Worm (Caenorhabditis elegans) whole organism, dauer: ENCODE data around the gene gon-1.

Experiments
- unc-62 ChIP-seq: sonication (generic microtip); optimal IDR thresholded peaks from 2 replicates; lab custom pipeline; 2017; ENCODE audit warnings: missing biosample characterization, missing genetic modification reagents, missing genetic modification characterization

gon-1 gene

DNA sequence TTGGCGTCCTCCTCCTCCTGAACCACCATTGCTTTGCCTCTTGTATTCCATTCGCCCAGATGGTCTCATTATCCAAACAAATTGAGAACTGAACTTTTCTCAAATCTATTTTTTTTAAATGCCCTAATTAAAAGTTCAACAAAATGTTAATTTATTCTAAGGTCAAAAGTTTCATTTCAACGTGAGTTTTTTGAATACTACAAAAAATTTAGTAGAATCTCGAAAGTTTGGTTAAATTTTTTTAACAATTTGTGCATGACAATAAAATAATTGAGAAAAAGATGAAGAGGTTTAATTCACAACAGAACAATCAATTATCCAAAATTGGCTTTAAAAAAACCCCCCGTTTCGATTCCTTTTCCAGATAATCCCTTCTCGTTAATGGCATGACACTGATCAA, 61.3 kb downstream of the gon-1 start, which contains the start of gene F32B6.4:
Gene F32B6.4 (minus strand): TSS at position 101 of the 400 bp plus-strand sequence.
- TF ChIP-seq unc-62: no peak

DNA sequence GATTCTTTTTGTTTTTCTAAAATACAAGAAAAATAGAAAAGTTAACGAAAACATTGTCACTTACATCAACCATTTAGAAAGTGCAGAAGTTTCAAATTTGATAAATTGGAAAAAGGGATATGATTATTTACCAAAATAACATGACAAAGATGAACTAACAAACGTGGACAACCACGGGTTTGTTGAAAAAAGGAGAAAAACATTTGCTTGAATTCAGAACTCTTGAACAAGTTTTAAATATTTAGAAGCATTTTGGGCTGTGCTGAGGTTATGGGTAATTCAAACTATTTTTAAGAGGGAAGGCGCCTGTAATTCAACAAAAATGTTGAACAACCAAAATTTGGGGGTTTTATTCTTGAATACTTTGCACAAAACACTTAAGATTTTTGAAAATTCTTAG, 63.4 kb downstream of the gon-1 start, which contains the start of gene ttbk-3:
Gene ttbk-3 (minus strand): TSS at position 101 of the 400 bp plus-strand sequence.
- no peak for TF ChIP-seq unc-62

DNA sequence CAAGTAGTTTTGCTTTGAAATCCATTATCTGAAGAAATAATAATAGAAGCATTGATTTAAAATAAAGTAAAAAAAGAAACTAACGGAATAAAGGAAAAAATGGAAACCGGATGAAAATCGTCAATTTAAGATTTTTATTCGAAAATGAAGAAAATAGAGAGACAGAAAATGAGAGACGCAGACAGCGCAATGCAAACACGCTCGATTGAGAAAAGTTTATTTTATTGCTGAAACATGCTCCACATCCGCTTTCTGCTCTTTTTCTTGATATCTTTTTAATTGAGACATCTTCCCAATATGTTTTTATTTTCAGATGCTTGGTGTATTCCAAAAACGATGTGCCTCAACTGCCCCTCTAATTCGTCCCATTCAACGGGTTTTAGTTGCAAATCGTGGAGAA, 69.0 kb downstream of the gon-1 start, which contains the start of the genes prp-18 and mccc-1:
Gene prp-18 (minus strand): TSS at position 127 of the 400 bp plus-strand sequence.
Gene mccc-1 (plus strand): TSS at position 314 of the 400 bp plus-strand sequence.
- no peak for TF ChIP-seq unc-62
